Worm (Caenorhabditis elegans): ENCODE results near the gene psr-1.

ce11 chrIV:4636001-4636400 lies 17.1 kb upstream of the psr-1 start, which contains the start of gene R105.5:
- TF ChIP-seq ZK546.5 (tag; optimal IDR thresholded peaks at IDR 0.05) = no peak
- no peak for TF ChIP-seq mab-5 (tag; optimal IDR thresholded peaks at IDR 0.05)
- TF ChIP-seq mdl-1 (tag; optimal IDR thresholded peaks at IDR 0.05) = no peak
- no peak for TF ChIP-seq R02D3.7 (tag; optimal IDR thresholded peaks at IDR 0.05)
- TF ChIP-seq nhr-11 (tag; optimal IDR thresholded peaks at IDR 0.05) = no peak
- no peak for TF ChIP-seq aly-2 (tag; optimal IDR thresholded peaks at IDR 0.05)
- TF ChIP-seq nhr-12 (tag; optimal IDR thresholded peaks at IDR 0.05) = no peak
- no peak for TF ChIP-seq fos-1 (tag; optimal IDR thresholded peaks at IDR 0.05)
